Worm (Caenorhabditis elegans) whole organism, young adult: Measurements from ENCODE around the gene H04J21.1.
A peak's percentile ranks its signal among the peaks of the same experiment; 100 is the strongest.

ENCODE experiments used
- B0261.1 ChIP-seq: sonication (generic microtip); optimal IDR thresholded peaks from 2 replicates; lab custom pipeline; 2016; ENCODE audit warnings: mild to moderate bottlenecking, missing genetic modification characterization, moderate library complexity, missing compliant biosample characterization
- D2030.7 ChIP-seq: fragments of 200-800 bp; sonication (Bioruptor generic); IDR thresholded peaks from 2 replicates; pipeline ENCODE4 v1.3.6; 2022; ENCODE audit warnings: missing genetic modification reagents, missing genetic modification characterization, missing compliant biosample characterization
- F33H1.4 ChIP-seq: fragments of 200-800 bp; sonication (Bioruptor generic); IDR thresholded peaks from 2 replicates; pipeline ENCODE4 v1.3.6; 2022; ENCODE audit warnings: missing genetic modification reagents, missing genetic modification characterization, missing compliant biosample characterization
- F39B2.1 ChIP-seq: fragments of 200-800 bp; sonication (Bioruptor generic); IDR thresholded peaks from 2 replicates; pipeline ENCODE4 v1.3.6; 2022; ENCODE audit warnings: missing genetic modification reagents, missing genetic modification characterization, missing compliant biosample characterization
- F52B5.7 ChIP-seq: sonication (generic microtip); optimal IDR thresholded peaks from 2 replicates; lab custom pipeline; 2016; ENCODE audit warnings: mild to moderate bottlenecking, missing genetic modification characterization, missing compliant biosample characterization
- F57C9.4 ChIP-seq: sonication (generic microtip); optimal IDR thresholded peaks from 2 replicates; lab custom pipeline; 2017; ENCODE audit warnings: mild to moderate bottlenecking, missing genetic modification characterization, missing compliant biosample characterization
- Y53F4B.3 ChIP-seq: fragments of 200-800 bp; sonication (Bioruptor generic); IDR thresholded peaks from 2 replicates; pipeline ENCODE4 v1.3.6; 2022; ENCODE audit warnings: missing genetic modification reagents, missing genetic modification characterization, missing compliant biosample characterization
- ZK185.1 ChIP-seq: sonication (generic microtip); optimal IDR thresholded peaks from 2 replicates; lab custom pipeline; 2016; ENCODE audit warnings: mild to moderate bottlenecking, missing genetic modification characterization, missing compliant biosample characterization; ENCODE audit not compliant: poor library complexity, severe bottlenecking
- attf-5 ChIP-seq: fragments of 200-800 bp; sonication (Bioruptor generic); optimal IDR thresholded peaks from 2 replicates; lab custom pipeline; 2018; ENCODE audit warnings: mild to moderate bottlenecking, missing genetic modification characterization, missing compliant biosample characterization
- attf-6 ChIP-seq: fragments of 200-800 bp; sonication (Bioruptor generic); IDR thresholded peaks from 2 replicates; pipeline ENCODE4 v1.3.6; 2022; ENCODE audit warnings: missing genetic modification reagents, missing genetic modification characterization, missing compliant biosample characterization
- cebp-1 ChIP-seq, 2 experiments: fragments of 200-800 bp in 1 of 2; sonication (Bioruptor generic) in 1 of 2; sonication (generic microtip) in 1 of 2; IDR thresholded peaks in 1 of 2; optimal IDR thresholded peaks in 1 of 2; 2 replicates each; pipeline versions ENCODE4 v1.3.6 to Lab custom; 2017 to 2022; ENCODE audit warnings: missing compliant biosample characterization in 2 of 2, missing genetic modification characterization in 2 of 2, mild to moderate bottlenecking in 1 of 2, missing genetic modification reagents in 1 of 2, moderate library complexity in 1 of 2
- ceh-58 ChIP-seq: fragments of 200-800 bp; sonication (Bioruptor generic); IDR thresholded peaks from 2 replicates; pipeline ENCODE4 v1.3.6; 2022; ENCODE audit warnings: missing genetic modification characterization, missing compliant biosample characterization
- chd-7 ChIP-seq: sonication (generic microtip); optimal IDR thresholded peaks from 2 replicates; lab custom pipeline; 2016; ENCODE audit warnings: mild to moderate bottlenecking, missing genetic modification characterization, moderate library complexity, missing compliant biosample characterization
- dox-1 ChIP-seq: fragments of 200-800 bp; sonication (Bioruptor generic); IDR thresholded peaks from 2 replicates; pipeline ENCODE4 v1.3.6; 2022; ENCODE audit warnings: missing genetic modification reagents, missing genetic modification characterization, missing compliant biosample characterization
- dpff-1 ChIP-seq: sonication (generic microtip); optimal IDR thresholded peaks from 2 replicates; lab custom pipeline; 2017; ENCODE audit warnings: mild to moderate bottlenecking, missing genetic modification characterization, missing compliant biosample characterization
- egrh-3 ChIP-seq: fragments of 200-800 bp; sonication (Bioruptor generic); IDR thresholded peaks from 2 replicates; pipeline ENCODE4 v1.3.6; 2022; ENCODE audit warnings: missing genetic modification reagents, missing genetic modification characterization, missing compliant biosample characterization
- ekl-4 ChIP-seq: fragments of 200-800 bp; sonication (Bioruptor generic); IDR thresholded peaks from 2 replicates; pipeline ENCODE4 v1.3.6; 2022; ENCODE audit warnings: missing genetic modification reagents, missing genetic modification characterization, missing compliant biosample characterization
- fkh-3 ChIP-seq: sonication (generic microtip); optimal IDR thresholded peaks from 2 replicates; lab custom pipeline; 2016; ENCODE audit warnings: mild to moderate bottlenecking, missing genetic modification characterization, missing compliant biosample characterization
- him-1 ChIP-seq: sonication (generic microtip); optimal IDR thresholded peaks from 2 replicates; lab custom pipeline; 2016; ENCODE audit warnings: missing genotype, missing genetic modification reagents, missing genetic modification characterization, missing compliant biosample characterization
- hlh-12 ChIP-seq: sonication (generic microtip); optimal IDR thresholded peaks from 2 replicates; lab custom pipeline; 2016; ENCODE audit warnings: missing genetic modification characterization, missing compliant biosample characterization
- hmg-1.2 ChIP-seq: fragments of 200-800 bp; sonication (Bioruptor generic); IDR thresholded peaks from 2 replicates; pipeline ENCODE4 v1.3.6; 2022; ENCODE audit warnings: missing genetic modification reagents, missing genetic modification characterization, missing compliant biosample characterization
- hrde-1 ChIP-seq: sonication (generic microtip); optimal IDR thresholded peaks from 2 replicates; lab custom pipeline; 2016; ENCODE audit warnings: missing genetic modification characterization, mild to moderate bottlenecking, missing compliant biosample characterization, moderate library complexity, missing genotype, missing genetic modification reagents, borderline replicate concordance
- hsf-1 ChIP-seq: fragments of 200-800 bp; sonication (Bioruptor generic); IDR thresholded peaks from 2 replicates; pipeline ENCODE4 v1.3.6; 2022; ENCODE audit warnings: missing genetic modification reagents, missing genetic modification characterization, missing compliant biosample characterization
- lin-35 ChIP-seq, 3 experiments: fragments of 150-350 bp in 2 of 3; sonication (generic microtip) in 1 of 3; optimal IDR thresholded peaks; 2 replicates each; lab custom pipeline; 2014 to 2018; ENCODE audit warnings: missing biosample characterization in 3 of 3, missing genetic modification characterization in 3 of 3, missing genetic modification reagents in 3 of 3
- lin-40 ChIP-seq: sonication (generic microtip); optimal IDR thresholded peaks from 2 replicates; lab custom pipeline; 2016; ENCODE audit warnings: missing genetic modification characterization, mild to moderate bottlenecking, missing compliant biosample characterization, missing genotype, missing genetic modification reagents
- lin-54 ChIP-seq: fragments of 200-800 bp; sonication (Bioruptor generic); optimal IDR thresholded peaks from 2 replicates; lab custom pipeline; 2018; ENCODE audit warnings: mild to moderate bottlenecking, missing genetic modification characterization, missing compliant biosample characterization
- lir-1 ChIP-seq: fragments of 200-800 bp; sonication (Bioruptor generic); conservative IDR thresholded peaks from 2 replicates; pipeline ENCODE4 v1.3.6; 2022; ENCODE audit warnings: missing genetic modification reagents, missing genetic modification characterization, missing compliant biosample characterization
- lsl-1 ChIP-seq: fragments of 200-800 bp; sonication (Bioruptor generic); optimal IDR thresholded peaks from 2 replicates; lab custom pipeline; 2018; ENCODE audit warnings: mild to moderate bottlenecking, missing genetic modification characterization, moderate library complexity, missing compliant biosample characterization
- madf-10 ChIP-seq: sonication (generic microtip); optimal IDR thresholded peaks from 2 replicates; lab custom pipeline; 2016; ENCODE audit warnings: mild to moderate bottlenecking, missing genetic modification characterization, missing compliant biosample characterization
- madf-6 ChIP-seq: fragments of 200-800 bp; sonication (Bioruptor generic); IDR thresholded peaks from 2 replicates; pipeline ENCODE4 v1.3.6; 2022; ENCODE audit warnings: missing genetic modification reagents, missing genetic modification characterization, missing compliant biosample characterization
- nfya-2 ChIP-seq: fragments of 200-800 bp; sonication (Bioruptor generic); IDR thresholded peaks from 2 replicates; pipeline ENCODE4 v1.3.6; 2022; ENCODE audit warnings: missing genetic modification reagents, missing genetic modification characterization, missing compliant biosample characterization
- nhr-80 ChIP-seq: sonication (generic microtip); optimal IDR thresholded peaks from 2 replicates; lab custom pipeline; 2016; ENCODE audit warnings: missing genetic modification characterization, missing compliant biosample characterization
- pbrm-1 ChIP-seq: fragments of 200-800 bp; sonication (Bioruptor generic); IDR thresholded peaks from 2 replicates; pipeline ENCODE4 v1.3.6; 2022; ENCODE audit warnings: missing genetic modification reagents, missing genetic modification characterization, missing compliant biosample characterization
- rcor-1 ChIP-seq: fragments of 200-800 bp; sonication (Bioruptor generic); IDR thresholded peaks from 2 replicates; pipeline ENCODE4 v1.3.6; 2022; ENCODE audit warnings: missing genetic modification reagents, missing genetic modification characterization, missing compliant biosample characterization
- sdz-38 ChIP-seq: sonication (generic microtip); optimal IDR thresholded peaks from 2 replicates; lab custom pipeline; 2016; ENCODE audit warnings: missing genotype, missing genetic modification characterization, missing compliant biosample characterization
- tbx-9 ChIP-seq: sonication (generic microtip); optimal IDR thresholded peaks from 2 replicates; lab custom pipeline; 2016; ENCODE audit warnings: borderline replicate concordance, missing genetic modification characterization, inconsistent platforms, missing compliant biosample characterization
- tlf-1 ChIP-seq: fragments of 200-800 bp; sonication (Bioruptor generic); optimal IDR thresholded peaks from 2 replicates; lab custom pipeline; 2018; ENCODE audit warnings: mild to moderate bottlenecking, missing genetic modification characterization, missing compliant biosample characterization
- zfh-2 ChIP-seq: fragments of 200-800 bp; sonication (Bioruptor generic); conservative IDR thresholded peaks from 2 replicates; pipeline ENCODE4 v1.3.6; 2022; ENCODE audit warnings: missing genetic modification reagents, missing genetic modification characterization, missing compliant biosample characterization
- ztf-18 ChIP-seq: sonication (generic microtip); optimal IDR thresholded peaks from 2 replicates; lab custom pipeline; 2016; ENCODE audit warnings: missing genotype, mild to moderate bottlenecking, missing genetic modification characterization, missing compliant biosample characterization
- ztf-25 ChIP-seq: fragments of 200-800 bp; sonication (Bioruptor generic); IDR thresholded peaks from 2 replicates; pipeline ENCODE4 v1.3.6; 2022; ENCODE audit warnings: missing genetic modification reagents, missing genetic modification characterization, missing compliant biosample characterization
- ztf-28 ChIP-seq: fragments of 200-800 bp; sonication (Bioruptor generic); IDR thresholded peaks from 2 replicates; pipeline ENCODE4 v1.3.6; 2022; ENCODE audit warnings: missing genetic modification reagents, missing genetic modification characterization, missing compliant biosample characterization
- ztf-3 ChIP-seq: fragments of 200-800 bp; sonication (Bioruptor generic); optimal IDR thresholded peaks from 2 replicates; lab custom pipeline; 2018; ENCODE audit warnings: mild to moderate bottlenecking, missing genetic modification characterization, missing compliant biosample characterization

H04J21.1 gene

ce11 chrIII:2371864-2372263 lies at the start of gene H04J21.1:
Gene H04J21.1 (minus strand): TSS chrIII:2371964.
- TF ChIP-seq dpff-1 (tag; lab: Kevin White, UChicago), result no peak
- TF ChIP-seq nfya-2 (GFP tag; lab: Robert Waterston, UW), result no peak
- TF ChIP-seq ekl-4 (GFP tag; lab: Robert Waterston, UW), result no peak
- no peak for TF ChIP-seq sdz-38
- TF ChIP-seq attf-6, result no peak
- no peak for TF ChIP-seq egrh-3 (GFP tag; lab: Robert Waterston, UW)
- TF ChIP-seq ztf-18 (tag; lab: Kevin White, UChicago), result no peak
- no peak for TF ChIP-seq fkh-3 (tag; lab: Kevin White, UChicago)
- TF ChIP-seq F57C9.4, result no peak
- no peak for TF ChIP-seq madf-10

DNA sequence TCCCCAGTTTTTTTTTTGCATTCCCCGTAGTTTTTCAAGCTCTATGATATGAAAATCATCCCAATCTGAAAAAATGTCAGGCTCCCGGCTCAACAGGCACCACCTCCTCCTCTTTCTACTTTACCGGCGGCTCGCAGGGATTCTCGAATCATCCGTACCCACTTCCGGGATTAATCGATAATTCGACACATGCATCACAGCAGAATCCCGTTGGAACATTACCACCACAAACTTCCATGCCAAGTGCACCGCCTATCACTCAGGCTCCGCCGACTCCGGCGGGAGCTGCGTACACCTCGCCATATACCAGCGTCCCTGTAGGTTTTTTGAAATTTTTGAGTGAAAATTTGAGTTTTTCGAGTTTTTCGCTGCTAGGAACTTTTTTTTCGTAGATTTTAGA lies 49.5 kb upstream of the H04J21.1 start:
- TF ChIP-seq ztf-3, result no peak
- 0 out of 2 replicates have a peak, but pooled peaks have one; percentile 83 for TF ChIP-seq ceh-58 (GFP tag; lab: Robert Waterston, UW)
- TF ChIP-seq zfh-2, result 0 out of 2 replicates have a peak, but pooled peaks have one; percentile 15

DNA sequence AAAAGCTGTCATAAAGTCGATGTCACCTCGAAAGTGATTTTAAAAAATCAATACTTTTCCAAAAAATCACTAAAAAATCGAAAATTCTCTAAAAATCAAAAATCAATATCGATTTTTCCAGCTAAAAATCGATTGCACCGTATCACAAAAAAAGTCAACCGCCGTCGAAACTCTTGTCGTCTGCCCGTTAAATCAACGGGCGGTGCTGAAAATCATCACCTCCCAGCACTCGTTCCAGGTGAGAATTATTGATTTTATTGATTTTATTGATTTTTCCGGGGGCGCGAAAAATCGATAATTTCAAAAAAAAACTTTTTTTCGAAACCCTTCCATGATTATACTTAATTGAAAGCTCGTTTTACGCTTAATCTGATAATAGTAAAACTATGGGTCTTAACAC lies 47.7 kb upstream of the H04J21.1 start:
- TF ChIP-seq F57C9.4 (no peak), Y53F4B.3 (no peak), ZK185.1 (tag; lab: Kevin White, UChicago) (no peak), ztf-25 (GFP tag; lab: Robert Waterston, UW) (no peak)
- TF ChIP-seq, all 124 proteins: peak for 0

- no peak for TF ChIP-seq Y53F4B.3
- TF ChIP-seq D2030.7 (GFP tag; lab: Robert Waterston, UW), result no peak
- TF ChIP-seq madf-6, result 0 out of 2 replicates have a peak, but pooled peaks have one; percentile 19
- TF ChIP-seq F52B5.7 (tag; lab: Kevin White, UChicago), result no peak
- no peak for TF ChIP-seq F39B2.1 (GFP tag; lab: Robert Waterston, UW)
- 0 out of 2 replicates have a peak, but pooled peaks have one; percentile 16 for TF ChIP-seq hmg-1.2 (GFP tag; lab: Robert Waterston, UW)
- no peak for TF ChIP-seq tbx-9 (tag; lab: Kevin White, UChicago)
Observed at ce11 chrIII:2418981-2419380, 47.2 kb upstream of the H04J21.1 start.

DNA sequence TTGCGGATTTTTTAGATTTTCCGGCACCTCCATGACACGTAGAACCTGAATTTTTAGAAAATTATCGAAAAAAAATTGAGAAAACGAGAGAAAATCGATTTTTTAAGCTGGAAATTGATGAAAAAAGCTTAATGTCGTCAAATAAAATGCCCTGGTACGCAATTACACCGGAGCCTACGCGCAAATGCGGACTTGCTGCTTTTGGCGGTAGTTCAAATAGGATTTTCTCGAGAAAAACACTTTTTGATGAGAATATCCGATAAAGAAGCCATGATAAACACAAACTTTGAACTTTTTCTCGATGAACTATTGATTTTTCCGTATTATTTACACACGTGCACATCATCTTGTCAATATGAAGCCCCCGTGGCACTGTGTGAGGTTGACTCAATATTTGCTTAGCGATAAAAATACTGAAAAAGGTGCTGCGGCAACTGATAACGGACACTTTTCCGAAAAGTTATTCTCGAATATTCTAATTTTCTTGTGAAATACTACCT lies 46.4 kb upstream of the H04J21.1 start, which contains the start of the genes W04B5.5 and W04B5.3:
Gene W04B5.5, minus strand, starts transcription at position 51 of the 500 bp plus-strand sequence.
Gene W04B5.3, plus strand, starts transcription at position 356 of the 500 bp plus-strand sequence.
- TF ChIP-seq nhr-80 (tag; lab: Kevin White, UChicago), result peak; percentile 29
- TF ChIP-seq attf-5, result peak; percentile 25
- peak; percentile 52 for TF ChIP-seq F33H1.4 (GFP tag; lab: Robert Waterston, UW)
- peak; percentile 68 for TF ChIP-seq madf-6
- TF ChIP-seq lin-54, result peak; percentile 94
- TF ChIP-seq hrde-1 (tag; lab: Kevin White, UChicago), result no peak
- TF ChIP-seq lir-1 (GFP tag; lab: Robert Waterston, UW), result no peak
- 0 out of 2 replicates have a peak, but pooled peaks have one; percentile 24 for TF ChIP-seq cebp-1 (GFP tag; IDR thresholded peaks at IDR 0.05; lab: Robert Waterston, UW)
- TF ChIP-seq cebp-1 (tag; optimal IDR thresholded peaks at IDR 0.05; lab: Kevin White, UChicago), result peak; percentile 61
- TF ChIP-seq B0261.1 (tag; lab: Kevin White, UChicago), result no peak
- peak; percentile 37 for TF ChIP-seq lsl-1 (GFP tag; lab: Kevin White, UChicago)
- TF ChIP-seq ztf-3, result no peak
- peak; percentile 41; the same call in 1 of the 2 replicates for TF ChIP-seq dox-1 (GFP tag; lab: Robert Waterston, UW)
- peak; percentile 60; the same call in 1 of the 2 replicates for TF ChIP-seq pbrm-1 (GFP tag; lab: Robert Waterston, UW)
- 0 out of 2 replicates have a peak, but pooled peaks have one; percentile 12 for TF ChIP-seq rcor-1 (GFP tag; lab: Robert Waterston, UW)
- TF ChIP-seq hlh-12 (tag; lab: Kevin White, UChicago), result no peak
- peak; percentile 38; the same call in 1 of the 2 replicates for TF ChIP-seq hsf-1 (GFP tag; lab: Robert Waterston, UW)
- no peak for TF ChIP-seq chd-7 (tag; lab: Kevin White, UChicago)
- no peak for TF ChIP-seq him-1 (tag; lab: Kevin White, UChicago)
- TF ChIP-seq tlf-1 (GFP tag; lab: Kevin White, UChicago), result peak; percentile 19
- peak; percentile 34 for TF ChIP-seq lin-40 (tag; lab: Kevin White, UChicago)
- TF ChIP-seq ztf-28 (GFP tag; lab: Robert Waterston, UW), result no peak
- TF ChIP-seq lin-35 (GFP tag; optimal IDR thresholded peaks at IDR 0.05; lab: Kevin White, UChicago), result peak in 2 of 3 experiments; percentile 68 to 82
